Worm (Caenorhabditis elegans): ENCODE measurements around the gene F08F8.7.

F08F8.7 gene

ce11 chrIII:7314473-7314872 lies 32.5 kb downstream of the F08F8.7 start:
- TF ChIP-seq ham-2 (GFP tag; optimal IDR thresholded peaks at IDR 0.05): no peak
- no peak for TF ChIP-seq cnd-1 (tag; optimal IDR thresholded peaks at IDR 0.05)
- TF ChIP-seq sem-2 (GFP tag; optimal IDR thresholded peaks at IDR 0.05): no peak
- TF ChIP-seq sptf-1 (tag; optimal IDR thresholded peaks at IDR 0.05): no peak
- TF ChIP-seq ztf-11 (tag; optimal IDR thresholded peaks at IDR 0.05): no peak
- no peak for TF ChIP-seq nhr-28 (tag; optimal IDR thresholded peaks at IDR 0.05)
- TF ChIP-seq mls-2 (tag; optimal IDR thresholded peaks at IDR 0.05): no peak
- TF ChIP-seq nhr-76 (tag; optimal IDR thresholded peaks at IDR 0.05): no peak
- no peak for TF ChIP-seq mep-1 (tag; optimal IDR thresholded peaks at IDR 0.05)
- no peak for TF ChIP-seq blmp-1 (tag; optimal IDR thresholded peaks at IDR 0.05)
- no peak for TF ChIP-seq ceh-43 (GFP tag; optimal IDR thresholded peaks at IDR 0.05)
- no peak for TF ChIP-seq ceh-83 (GFP tag; optimal IDR thresholded peaks at IDR 0.05)
- TF ChIP-seq bed-3 (GFP tag; optimal IDR thresholded peaks at IDR 0.05): no peak
- no peak for TF ChIP-seq snpc-4 (tag; optimal IDR thresholded peaks at IDR 0.05)
- no peak for TF ChIP-seq M03D4.4 (tag; optimal IDR thresholded peaks at IDR 0.05)

- TF ChIP-seq cnd-1 (tag; optimal IDR thresholded peaks at IDR 0.05) (no peak), blmp-1 (tag; optimal IDR thresholded peaks at IDR 0.05) (no peak), ztf-11 (tag; optimal IDR thresholded peaks at IDR 0.05) (no peak), ceh-39 (tag; optimal IDR thresholded peaks at IDR 0.05) (no peak), nhr-2 (tag; optimal IDR thresholded peaks at IDR 0.05) (no peak), unc-39 (tag; optimal IDR thresholded peaks at IDR 0.05) (no peak), elt-3 (tag; optimal IDR thresholded peaks at IDR 0.05) (no peak)
These were observed 36.1 kb downstream of the F08F8.7 start, which contains the start of the genes F56C9.6 and F56C9.3 for ce11 chrIII:7310662-7311340. TSS of gene F56C9.6 (minus strand) at chrIII:7310773. TSS of gene F56C9.3 (plus strand) at chrIII:7311290.

- TF ChIP-seq hlh-1 (tag; optimal IDR thresholded peaks at IDR 0.05): no peak
- TF ChIP-seq ztf-11 (tag; optimal IDR thresholded peaks at IDR 0.05): no peak
- TF ChIP-seq nhr-28 (tag; optimal IDR thresholded peaks at IDR 0.05): no peak
These were observed 38.3 kb downstream of the F08F8.7 start, which contains the start of gene acbp-4 for ce11 chrIII:7308600-7309109. TSS of gene acbp-4 (minus strand) at chrIII:7309109.

- TF ChIP-seq blmp-1 (tag; optimal IDR thresholded peaks at IDR 0.05) (no peak), zip-8 (tag; optimal IDR thresholded peaks at IDR 0.05) (no peak), lsy-2 (tag; optimal IDR thresholded peaks at IDR 0.05) (no peak), unc-120 (tag; optimal IDR thresholded peaks at IDR 0.05; ENCODE audit: poor library complexity, severe bottlenecking) (no peak), mep-1 (tag; optimal IDR thresholded peaks at IDR 0.05) (no peak), sptf-1 (tag; optimal IDR thresholded peaks at IDR 0.05) (no peak), mab-5 (tag; optimal IDR thresholded peaks at IDR 0.05) (no peak), ham-2 (GFP tag; optimal IDR thresholded peaks at IDR 0.05) (no peak), lin-13 (tag; optimal IDR thresholded peaks at IDR 0.05) (no peak), nhr-12 (tag; optimal IDR thresholded peaks at IDR 0.05) (no peak), ceh-83 (GFP tag; optimal IDR thresholded peaks at IDR 0.05) (no peak), elt-1 (tag; optimal IDR thresholded peaks at IDR 0.05; ENCODE audit: borderline replicate concordance, insufficient read depth) (no peak), bed-3 (GFP tag; optimal IDR thresholded peaks at IDR 0.05) (no peak), pha-4 (tag; optimal IDR thresholded peaks at IDR 0.05) (no peak), hlh-1 (tag; optimal IDR thresholded peaks at IDR 0.05) (no peak), M03D4.4 (tag; optimal IDR thresholded peaks at IDR 0.05) (no peak)
These were observed 41.3 kb downstream of the F08F8.7 start for ce11 chrIII:7305649-7305977.

ce11 chrIII:7304961-7305648 lies 41.8 kb downstream of the F08F8.7 start:
- TF ChIP-seq M03D4.4 (tag; optimal IDR thresholded peaks at IDR 0.05): no peak
- TF ChIP-seq bed-3 (GFP tag; optimal IDR thresholded peaks at IDR 0.05): no peak
- TF ChIP-seq elt-1 (tag; optimal IDR thresholded peaks at IDR 0.05; ENCODE audit: borderline replicate concordance, insufficient read depth): peak; percentile 44
- TF ChIP-seq ces-1 (GFP tag; optimal IDR thresholded peaks at IDR 0.05): no peak
- no peak for TF ChIP-seq nhr-2 (tag; optimal IDR thresholded peaks at IDR 0.05)
- TF ChIP-seq drap-1 (GFP tag; optimal IDR thresholded peaks at IDR 0.05): no peak
- no peak for TF ChIP-seq lsy-2 (tag; optimal IDR thresholded peaks at IDR 0.05)

All from whole organism, mixed stage, embryonic.